Worm (Caenorhabditis elegans) whole organism, L1 larva: ENCODE measurements around the gene K01B6.4.

ENCODE experiments used
- C04F5.9 ChIP-seq: sonication (generic microtip); optimal IDR thresholded peaks from 2 replicates; lab custom pipeline; 2016; ENCODE audit warnings: missing genetic modification characterization, missing compliant biosample characterization
- C16A3.4 ChIP-seq: fragments of 150-350 bp; optimal IDR thresholded peaks from 2 replicates; lab custom pipeline; 2014; ENCODE audit warnings: missing biosample characterization, missing genetic modification characterization
- alr-1 ChIP-seq: fragments of 200-800 bp; sonication (Bioruptor generic); optimal IDR thresholded peaks from 2 replicates; lab custom pipeline; 2018; ENCODE audit warnings: borderline replicate concordance, mild to moderate bottlenecking, missing genetic modification characterization, missing compliant biosample characterization
- aly-2 ChIP-seq: fragments of 150-350 bp; optimal IDR thresholded peaks from 2 replicates; lab custom pipeline; 2014; ENCODE audit warnings: missing biosample characterization, missing genetic modification characterization
- ama-1 ChIP-seq: fragments of 150-350 bp; optimal IDR thresholded peaks from 2 replicates; lab custom pipeline; 2014
- blmp-1 ChIP-seq: fragments of 150-350 bp; optimal IDR thresholded peaks from 2 replicates; lab custom pipeline; 2014; ENCODE audit warnings: missing biosample characterization, missing genetic modification characterization
- ceh-82 ChIP-seq, 3 experiments: fragments of 150-350 bp in 1 of 3; sonication (generic microtip) in 2 of 3; optimal IDR thresholded peaks; 2 replicates each; lab custom pipeline; 2014 to 2017; ENCODE audit warnings: missing biosample characterization in 3 of 3, missing genetic modification characterization in 3 of 3
- ceh-88 ChIP-seq: fragments of 200-800 bp; sonication (Bioruptor generic); IDR thresholded peaks from 2 replicates; pipeline ENCODE4 v1.3.6; 2022; ENCODE audit warnings: missing genetic modification characterization, missing compliant biosample characterization
- ces-1 ChIP-seq: fragments of 150-350 bp; optimal IDR thresholded peaks from 2 replicates; lab custom pipeline; 2014; ENCODE audit warnings: missing biosample characterization, missing genetic modification reagents, missing genetic modification characterization
- dsc-1 ChIP-seq: sonication (generic microtip); optimal IDR thresholded peaks from 2 replicates; lab custom pipeline; 2016; ENCODE audit warnings: mild to moderate bottlenecking, missing genetic modification characterization, missing compliant biosample characterization
- efl-1 ChIP-seq, 4 experiments: fragments of 150-350 bp; optimal IDR thresholded peaks in 3 of 4; peaks in 1 of 4; 1 replicate in 1 of 4; 2 replicates in 3 of 4; lab custom pipeline; 2014; ENCODE audit warnings: missing biosample characterization in 2 of 4, missing genetic modification characterization in 2 of 4, missing genetic modification reagents in 2 of 4
- efl-3 ChIP-seq: fragments of 200-800 bp; sonication (Bioruptor generic); optimal IDR thresholded peaks from 2 replicates; lab custom pipeline; 2018; ENCODE audit warnings: mild to moderate bottlenecking, missing genetic modification characterization, missing compliant biosample characterization
- egl-27 ChIP-seq, 2 experiments: fragments of 150-350 bp in 1 of 2; sonication (generic microtip); optimal IDR thresholded peaks; 3 replicates each; lab custom pipeline; 2017 to 2018; ENCODE audit warnings: missing biosample characterization in 2 of 2, missing genetic modification characterization in 2 of 2, missing genetic modification reagents in 2 of 2
- elt-3 ChIP-seq, 6 experiments: fragments of 150-350 bp in 1 of 6; sonication (generic microtip); optimal IDR thresholded peaks; 2 replicates each; lab custom pipeline; 2017 to 2018; ENCODE audit warnings: missing biosample characterization in 6 of 6, missing genetic modification characterization in 6 of 6, inconsistent platforms in 1 of 6
- ets-5 ChIP-seq: fragments of 200-800 bp; sonication (Bioruptor generic); IDR thresholded peaks from 2 replicates; pipeline ENCODE4 v1.3.6; 2022; ENCODE audit warnings: missing genetic modification characterization, missing compliant biosample characterization
- fkh-10 ChIP-seq: sonication (generic microtip); optimal IDR thresholded peaks from 2 replicates; lab custom pipeline; 2017; ENCODE audit warnings: missing biosample characterization, missing genetic modification reagents, missing genetic modification characterization
- fkh-4 ChIP-seq: sonication (generic microtip); optimal IDR thresholded peaks from 2 replicates; lab custom pipeline; 2016; ENCODE audit warnings: missing compliant biosample characterization, missing genetic modification characterization, borderline replicate concordance
- fkh-8 ChIP-seq: sonication (generic microtip); optimal IDR thresholded peaks from 2 replicates; lab custom pipeline; 2016; ENCODE audit warnings: mild to moderate bottlenecking, missing genetic modification characterization, missing compliant biosample characterization
- grh-1 ChIP-seq: fragments of 200-800 bp; sonication (Bioruptor generic); IDR thresholded peaks from 2 replicates; pipeline ENCODE4 v1.3.6; 2022; ENCODE audit warnings: missing genetic modification reagents, missing genetic modification characterization, missing compliant biosample characterization
- hlh-17 ChIP-seq: fragments of 200-800 bp; sonication (Bioruptor generic); optimal IDR thresholded peaks from 2 replicates; lab custom pipeline; 2018; ENCODE audit warnings: missing genetic modification characterization, mild to moderate bottlenecking, missing compliant biosample characterization, moderate library complexity, borderline replicate concordance
- hlh-4 ChIP-seq: sonication (generic microtip); optimal IDR thresholded peaks from 2 replicates; lab custom pipeline; 2016; ENCODE audit warnings: mild to moderate bottlenecking, missing genetic modification characterization, missing compliant biosample characterization
- irx-1 ChIP-seq: sonication (generic microtip); optimal IDR thresholded peaks from 2 replicates; lab custom pipeline; 2016; ENCODE audit warnings: missing genetic modification characterization, missing compliant biosample characterization
- lin-13 ChIP-seq: fragments of 150-350 bp; optimal IDR thresholded peaks from 2 replicates; lab custom pipeline; 2014; ENCODE audit warnings: missing biosample characterization, missing genetic modification reagents, missing genetic modification characterization
- lin-15B ChIP-seq: fragments of 150-350 bp; sonication (generic microtip); optimal IDR thresholded peaks from 3 replicates; lab custom pipeline; 2014; ENCODE audit warnings: missing biosample characterization, missing genetic modification characterization
- lin-35 ChIP-seq, 2 experiments: fragments of 150-350 bp; optimal IDR thresholded peaks; 2 replicates each; lab custom pipeline; 2014; ENCODE audit warnings: missing biosample characterization in 2 of 2, missing genetic modification characterization in 2 of 2, missing genetic modification reagents in 2 of 2
- lin-39 ChIP-seq: fragments of 150-350 bp; optimal IDR thresholded peaks from 2 replicates; lab custom pipeline; 2014; ENCODE audit warnings: missing biosample characterization, missing genetic modification reagents, missing genetic modification characterization
- lir-3 ChIP-seq: sonication (generic microtip); optimal IDR thresholded peaks from 2 replicates; lab custom pipeline; 2016; ENCODE audit warnings: mild to moderate bottlenecking, missing genetic modification characterization, moderate library complexity, missing compliant biosample characterization; ENCODE audit not compliant: poor library complexity
- lsy-2 ChIP-seq, 2 experiments: fragments of 150-350 bp; optimal IDR thresholded peaks; 2 replicates each; lab custom pipeline; 2014; ENCODE audit warnings: missing biosample characterization in 2 of 2, missing genetic modification characterization in 2 of 2
- mab-9 ChIP-seq: fragments of 200-800 bp; sonication (Bioruptor generic); IDR thresholded peaks from 2 replicates; pipeline ENCODE4 v1.3.6; 2022; ENCODE audit warnings: missing genetic modification reagents, missing genetic modification characterization, missing compliant biosample characterization
- mdl-1 ChIP-seq, 2 experiments: fragments of 150-350 bp; optimal IDR thresholded peaks; 2 replicates each; lab custom pipeline; 2014 to 2017; ENCODE audit warnings: missing biosample characterization in 2 of 2, missing genetic modification characterization in 2 of 2, inconsistent platforms in 1 of 2
- mef-2 ChIP-seq: fragments of 150-350 bp; optimal IDR thresholded peaks from 2 replicates; lab custom pipeline; 2014; ENCODE audit warnings: missing biosample characterization, missing genetic modification characterization
- mep-1 ChIP-seq: fragments of 150-350 bp; optimal IDR thresholded peaks from 2 replicates; lab custom pipeline; 2014; ENCODE audit warnings: missing biosample characterization, missing genetic modification characterization
- nhr-11 ChIP-seq: fragments of 150-350 bp; optimal IDR thresholded peaks from 2 replicates; lab custom pipeline; 2014; ENCODE audit warnings: missing biosample characterization, missing genetic modification characterization
- nhr-19 ChIP-seq: fragments of 200-800 bp; sonication (Bioruptor generic); conservative IDR thresholded peaks from 2 replicates; pipeline ENCODE4 v1.3.6; 2022; ENCODE audit warnings: missing genetic modification characterization, missing compliant biosample characterization
- nhr-20 ChIP-seq: sonication (generic microtip); optimal IDR thresholded peaks from 2 replicates; lab custom pipeline; 2016; ENCODE audit warnings: mild to moderate bottlenecking, missing genetic modification characterization, missing compliant biosample characterization
- nhr-71 ChIP-seq: sonication (generic microtip); optimal IDR thresholded peaks from 2 replicates; lab custom pipeline; 2016; ENCODE audit warnings: mild to moderate bottlenecking, missing genetic modification characterization, moderate library complexity, missing compliant biosample characterization
- nhr-77 ChIP-seq: fragments of 150-350 bp; optimal IDR thresholded peaks from 2 replicates; lab custom pipeline; 2014; ENCODE audit warnings: missing biosample characterization, missing genetic modification characterization
- nhr-85 ChIP-seq: sonication (generic microtip); peaks from one replicate; lab custom pipeline; 2016; ENCODE audit warnings: missing genetic modification characterization, inconsistent platforms, missing compliant biosample characterization
- pag-3 ChIP-seq: sonication (generic microtip); optimal IDR thresholded peaks from 2 replicates; lab custom pipeline; 2017; ENCODE audit warnings: missing genetic modification characterization, mild to moderate bottlenecking, missing compliant biosample characterization, antibody characterized with exemption, borderline replicate concordance; ENCODE audit not compliant: insufficient read depth
- pax-3 ChIP-seq: fragments of 200-800 bp; sonication (Bioruptor generic); optimal IDR thresholded peaks from 2 replicates; lab custom pipeline; 2018; ENCODE audit warnings: mild to moderate bottlenecking, missing genetic modification characterization, moderate library complexity, missing compliant biosample characterization
- pqm-1 ChIP-seq: sonication (generic microtip); optimal IDR thresholded peaks from 3 replicates; lab custom pipeline; 2017; ENCODE audit warnings: missing biosample characterization, missing genetic modification characterization
- snpc-4 ChIP-seq: fragments of 150-350 bp; optimal IDR thresholded peaks from 2 replicates; lab custom pipeline; 2014; ENCODE audit warnings: missing biosample characterization, missing genetic modification characterization
- sptf-1 ChIP-seq: fragments of 150-350 bp; optimal IDR thresholded peaks from 2 replicates; lab custom pipeline; 2014; ENCODE audit warnings: missing biosample characterization, missing genetic modification characterization
- sup-37 ChIP-seq: fragments of 200-800 bp; sonication (Bioruptor generic); optimal IDR thresholded peaks from 2 replicates; lab custom pipeline; 2018; ENCODE audit warnings: mild to moderate bottlenecking, missing genetic modification characterization, missing compliant biosample characterization
- tbx-2 ChIP-seq: sonication (generic microtip); optimal IDR thresholded peaks from 2 replicates; lab custom pipeline; 2016; ENCODE audit warnings: missing genetic modification characterization, missing compliant biosample characterization
- tlp-1 ChIP-seq: fragments of 150-350 bp; optimal IDR thresholded peaks from 2 replicates; lab custom pipeline; 2014; ENCODE audit warnings: missing biosample characterization, missing genetic modification characterization
- unc-130 ChIP-seq: fragments of 150-350 bp; optimal IDR thresholded peaks from 2 replicates; lab custom pipeline; 2017; ENCODE audit warnings: missing biosample characterization, missing genetic modification characterization, inconsistent platforms
- unc-86 ChIP-seq: sonication (generic microtip); optimal IDR thresholded peaks from 2 replicates; lab custom pipeline; 2016; ENCODE audit warnings: missing genetic modification characterization, missing compliant biosample characterization
- unc-98 ChIP-seq: fragments of 200-800 bp; sonication (Bioruptor generic); IDR thresholded peaks from 2 replicates; pipeline ENCODE4 v1.3.6; 2022; ENCODE audit warnings: missing genetic modification characterization, missing compliant biosample characterization
- vab-15 ChIP-seq: sonication (generic microtip); optimal IDR thresholded peaks from 2 replicates; lab custom pipeline; 2017; ENCODE audit warnings: missing genotype, mild to moderate bottlenecking, missing genetic modification characterization, missing compliant biosample characterization
- xbp-1 ChIP-seq: sonication (generic microtip); optimal IDR thresholded peaks from 2 replicates; lab custom pipeline; 2016; ENCODE audit warnings: missing genetic modification characterization, missing compliant biosample characterization
- zag-1 ChIP-seq: fragments of 150-350 bp; optimal IDR thresholded peaks from 2 replicates; lab custom pipeline; 2014; ENCODE audit warnings: missing biosample characterization, missing genetic modification characterization
- ztf-11 ChIP-seq, 2 experiments: sonication (generic microtip); optimal IDR thresholded peaks; 2 replicates each; lab custom pipeline; 2016 to 2017; ENCODE audit warnings: missing genetic modification characterization in 2 of 2, missing biosample characterization in 1 of 2, missing compliant biosample characterization in 1 of 2

K01B6.4 gene

ce11 chrIII:9269012-9269471 lies 28.2 kb downstream of the K01B6.4 start, which contains the start of gene clip-1 (continued):
- TF ChIP-seq aly-2 (tag; lab: Kevin White, UChicago) (no peak), alr-1 (tag; lab: Kevin White, UChicago) (no peak), nhr-71 (tag; lab: Kevin White, UChicago) (peak; percentile 53), lin-35 (GFP tag; optimal IDR thresholded peaks at IDR 0.05; lab: Kevin White, UChicago) (peak in 1 of 2 experiments; percentile 71), sup-37 (GFP tag; lab: Kevin White, UChicago) (no peak), C04F5.9 (tag; lab: Kevin White, UChicago) (no peak), tlp-1 (tag; lab: Kevin White, UChicago) (no peak), lin-13 (GFP tag; lab: Kevin White, UChicago) (no peak), efl-1 (optimal IDR thresholded peaks at IDR 0.05; lab: Kevin White, UChicago) (peak; percentile 18 to 22), efl-1 (GFP tag; optimal IDR thresholded peaks at IDR 0.05 in 1 of 2; lab: Kevin White, UChicago) (no peak), unc-86 (no peak), hlh-17 (no peak), nhr-19 (GFP tag; lab: Robert Waterston, UW) (no peak), lin-15B (no peak), mep-1 (tag; lab: Kevin White, UChicago) (peak; percentile 20), ceh-82 (tag; optimal IDR thresholded peaks at IDR 0.05; lab: Kevin White, UChicago) (no peak), ztf-11 (tag; optimal IDR thresholded peaks at IDR 0.05; lab: Kevin White, UChicago) (no peak), tbx-2 (peak; percentile 21), sptf-1 (tag; lab: Kevin White, UChicago) (no peak), grh-1 (no peak), fkh-4 (tag; lab: Kevin White, UChicago) (no peak), C16A3.4 (tag; lab: Kevin White, UChicago) (no peak), snpc-4 (tag; lab: Kevin White, UChicago) (no peak), nhr-85 (peak; percentile 74), zag-1 (tag; lab: Kevin White, UChicago) (no peak), mef-2 (tag; lab: Kevin White, UChicago) (no peak), nhr-77 (tag; lab: Kevin White, UChicago) (no peak), fkh-10 (GFP tag; lab: Kevin White, UChicago) (no peak), ets-5 (GFP tag; lab: Robert Waterston, UW) (no peak), efl-3 (GFP tag; lab: Kevin White, UChicago) (no peak), blmp-1 (tag; lab: Kevin White, UChicago) (peak; percentile 76), vab-15 (tag; lab: Kevin White, UChicago) (no peak), nhr-20 (tag; lab: Kevin White, UChicago) (peak; percentile 52), ama-1 (no peak), irx-1 (tag; lab: Kevin White, UChicago) (no peak), xbp-1 (tag; lab: Kevin White, UChicago) (no peak), pax-3 (tag; lab: Kevin White, UChicago) (no peak), unc-98 (GFP tag; lab: Robert Waterston, UW) (no peak), ces-1 (GFP tag; lab: Kevin White, UChicago) (no peak), nhr-11 (tag; lab: Kevin White, UChicago) (no peak), fkh-8 (tag; lab: Kevin White, UChicago) (no peak), mdl-1 (tag; optimal IDR thresholded peaks at IDR 0.05; lab: Kevin White, UChicago) (peak in 1 of 2 experiments; percentile 21), lsy-2 (tag; optimal IDR thresholded peaks at IDR 0.05; lab: Kevin White, UChicago) (peak in 1 of 2 experiments; percentile 44), egl-27 (tag; optimal IDR thresholded peaks at IDR 0.05; lab: Kevin White, UChicago) (no peak), pag-3 (peak; percentile 44), hlh-4 (tag; lab: Kevin White, UChicago) (no peak), pqm-1 (no peak), elt-3 (tag; optimal IDR thresholded peaks at IDR 0.05; lab: Kevin White, UChicago) (peak in 5 of 6 experiments; percentile 40 to 74 (median 50)), mab-9 (GFP tag; lab: Robert Waterston, UW) (no peak), lin-39 (tag; lab: Kevin White, UChicago) (no peak), lir-3 (tag; lab: Kevin White, UChicago) (peak; percentile 16), ceh-88 (no peak), unc-130 (tag; lab: Kevin White, UChicago) (peak; percentile 40), dsc-1 (tag; lab: Kevin White, UChicago) (no peak)
